Fruit fly (Drosophila melanogaster) whole organism, embryonic: Measurements from ENCODE around the gene ecd.
A peak's percentile ranks its signal among the peaks of the same experiment; 100 is the strongest.

ENCODE experiments used
- Awh ChIP-seq: fragments of 200-800 bp; sonication (Bioruptor generic); IDR thresholded peaks from 2 replicates; pipeline ENCODE4, ENCODE4 v1.3.6; 2022; ENCODE audit warnings: missing biosample characterization, missing genetic modification characterization
- BtbVII ChIP-seq: fragments of 200-800 bp; sonication (Bioruptor generic); optimal IDR thresholded peaks from 3 replicates; lab custom pipeline; 2017; ENCODE audit warnings: missing biosample characterization, mild to moderate bottlenecking, missing genetic modification characterization
- CG12071 ChIP-seq: fragments of 200-800 bp; sonication (Bioruptor generic); optimal IDR thresholded peaks from 3 replicates; lab custom pipeline; 2018; ENCODE audit warnings: missing biosample characterization, mild to moderate bottlenecking, missing genetic modification characterization
- CG12942 ChIP-seq: fragments of 200-800 bp; sonication (Bioruptor generic); optimal IDR thresholded peaks from 3 replicates; lab custom pipeline; 2016; ENCODE audit warnings: missing biosample characterization, missing genetic modification characterization
- CG13775 ChIP-seq: fragments of 200-800 bp; sonication (Bioruptor generic); optimal IDR thresholded peaks from 3 replicates; lab custom pipeline; 2017; ENCODE audit warnings: missing biosample characterization, mild to moderate bottlenecking, missing genetic modification characterization
- CG15011 ChIP-seq: fragments of 200-800 bp; sonication (Bioruptor generic); optimal IDR thresholded peaks from 3 replicates; lab custom pipeline; 2018; ENCODE audit warnings: missing biosample characterization, mild to moderate bottlenecking, missing genetic modification characterization
- CG18599 ChIP-seq: fragments of 200-800 bp; sonication (Bioruptor generic); optimal IDR thresholded peaks from 3 replicates; lab custom pipeline; 2017; ENCODE audit warnings: missing biosample characterization, missing genetic modification characterization, mild to moderate bottlenecking, moderate library complexity, missing genetic modification reagents
- CG2116 ChIP-seq: fragments of 200-800 bp; sonication (Bioruptor generic); optimal IDR thresholded peaks from 3 replicates; lab custom pipeline; 2018; ENCODE audit warnings: missing biosample characterization, mild to moderate bottlenecking, missing genetic modification characterization
- CG2120 ChIP-seq: fragments of 200-800 bp; sonication (Bioruptor generic); optimal IDR thresholded peaks from 3 replicates; lab custom pipeline; 2016; ENCODE audit warnings: missing biosample characterization, missing genetic modification characterization
- CG2129 ChIP-seq: fragments of 200-800 bp; sonication (Bioruptor generic); IDR thresholded peaks from 2 replicates; pipeline ENCODE4 v1.3.6; 2022; ENCODE audit warnings: missing biosample characterization, missing genetic modification characterization; ENCODE audit not compliant: partially characterized antibody
- CG3163 ChIP-seq: fragments of 200-800 bp; sonication (Bioruptor generic); optimal IDR thresholded peaks from 3 replicates; lab custom pipeline; 2016; ENCODE audit warnings: missing biosample characterization, missing genetic modification characterization
- CG3847 ChIP-seq: fragments of 200-800 bp; sonication (Bioruptor generic); IDR thresholded peaks from 2 replicates; pipeline ENCODE4 v1.3.6; 2022; ENCODE audit warnings: missing biosample characterization, missing genetic modification characterization
- CG5180 ChIP-seq: fragments of 200-800 bp; sonication (Bioruptor generic); optimal IDR thresholded peaks from 3 replicates; lab custom pipeline; 2017; ENCODE audit warnings: missing biosample characterization, missing genetic modification characterization, mild to moderate bottlenecking, moderate library complexity, missing genetic modification reagents
- CTCF ChIP-seq: fragments of 200-800 bp; sonication (Bioruptor generic); optimal IDR thresholded peaks from 2 replicates; lab custom pipeline; 2017; ENCODE audit warnings: missing biosample characterization, mild to moderate bottlenecking, missing genetic modification characterization, moderate library complexity
- Dp ChIP-seq: fragments of 200-800 bp; sonication (Bioruptor generic); optimal IDR thresholded peaks from 2 replicates; lab custom pipeline; 2018; ENCODE audit warnings: missing biosample characterization, mild to moderate bottlenecking, missing genetic modification characterization, moderate library complexity
- ERR ChIP-seq: fragments of 200-800 bp; sonication (Bioruptor generic); optimal IDR thresholded peaks from 2 replicates; lab custom pipeline; 2016; ENCODE audit warnings: missing biosample characterization, missing genetic modification characterization
- Eip74EF ChIP-seq, 2 experiments: fragments of 200-800 bp in 1 of 2; fragments of >200 bp in 1 of 2; sonication (Bioruptor generic) in 1 of 2; optimal IDR thresholded peaks; 2 replicates each; lab custom pipeline; 2017 to 2019; ENCODE audit warnings: missing biosample characterization in 2 of 2, missing genetic modification characterization in 2 of 2, mild to moderate bottlenecking in 1 of 2, moderate library complexity in 1 of 2
- Ets65A ChIP-seq: fragments of 200-800 bp; sonication (Bioruptor generic); peaks from one replicate; lab custom pipeline; 2016; ENCODE audit warnings: missing biosample characterization, missing genetic modification characterization
- Gug ChIP-seq: fragments of 200-800 bp; sonication (Bioruptor generic); IDR thresholded peaks from 4 replicates; pipeline ENCODE4 v1.3.6; 2022; ENCODE audit warnings: missing biosample characterization, missing genetic modification characterization
- Hand ChIP-seq: fragments of 200-800 bp; sonication (Bioruptor generic); optimal IDR thresholded peaks from 2 replicates; lab custom pipeline; 2017; ENCODE audit warnings: mild to moderate bottlenecking, missing biosample characterization, missing genetic modification reagents, missing genetic modification characterization
- HmgZ ChIP-seq: fragments of 200-800 bp; sonication (Bioruptor generic); optimal IDR thresholded peaks from 2 replicates; lab custom pipeline; 2018; ENCODE audit warnings: missing biosample characterization, mild to moderate bottlenecking, missing genetic modification characterization
- Hr3 ChIP-seq: fragments of 200-800 bp; sonication (Bioruptor generic); optimal IDR thresholded peaks from 3 replicates; lab custom pipeline; 2016; ENCODE audit warnings: missing biosample characterization, missing genetic modification characterization
- Hsf ChIP-seq: fragments of 200-800 bp; sonication (Bioruptor generic); optimal IDR thresholded peaks from 3 replicates; lab custom pipeline; 2016; ENCODE audit warnings: missing biosample characterization, missing genetic modification characterization
- Lhr ChIP-seq: fragments of 200-800 bp; sonication (Bioruptor generic); optimal IDR thresholded peaks from 3 replicates; lab custom pipeline; 2017; ENCODE audit warnings: mild to moderate bottlenecking, missing biosample characterization, missing genetic modification reagents, missing genetic modification characterization
- MTF-1 ChIP-seq: fragments of 200-800 bp; sonication (Bioruptor generic); optimal IDR thresholded peaks from 2 replicates; lab custom pipeline; 2018; ENCODE audit warnings: missing biosample characterization, mild to moderate bottlenecking, missing genetic modification characterization, borderline replicate concordance
- Mrtf ChIP-seq: fragments of 200-800 bp; sonication (Bioruptor generic); IDR thresholded peaks from 3 replicates; pipeline ENCODE4 v1.3.6; 2022; ENCODE audit warnings: missing biosample characterization, missing genetic modification characterization
- Opbp ChIP-seq: fragments of 200-800 bp; sonication (Bioruptor generic); IDR thresholded peaks from 3 replicates; pipeline ENCODE4 v1.3.6; 2022; ENCODE audit warnings: missing biosample characterization, missing genetic modification characterization; ENCODE audit not compliant: partially characterized antibody
- Sry-δ ChIP-seq: fragments of 200-800 bp; sonication (Bioruptor generic); optimal IDR thresholded peaks from 2 replicates; lab custom pipeline; 2016; ENCODE audit warnings: missing biosample characterization, missing genetic modification characterization
- TFAM ChIP-seq: fragments of 200-800 bp; sonication (Bioruptor generic); optimal IDR thresholded peaks from 2 replicates; lab custom pipeline; 2017; ENCODE audit warnings: missing biosample characterization, missing genetic modification characterization, inconsistent platforms
- ac ChIP-seq: fragments of 200-800 bp; sonication (Bioruptor generic); optimal IDR thresholded peaks from 3 replicates; lab custom pipeline; 2017; ENCODE audit warnings: missing biosample characterization, mild to moderate bottlenecking, missing genetic modification characterization
- ara ChIP-seq: fragments of 200-800 bp; sonication (Bioruptor generic); IDR thresholded peaks from 2 replicates; pipeline ENCODE4 v1.3.6; 2022; ENCODE audit warnings: missing biosample characterization, missing genetic modification characterization
- caup ChIP-seq: fragments of 200-800 bp; sonication (Bioruptor generic); optimal IDR thresholded peaks from 3 replicates; lab custom pipeline; 2017; ENCODE audit warnings: missing biosample characterization, mild to moderate bottlenecking, missing genetic modification characterization, moderate library complexity; ENCODE audit not compliant: severe bottlenecking
- chinmo ChIP-seq: fragments of 200-800 bp; sonication (Bioruptor generic); IDR thresholded peaks from 4 replicates; pipeline ENCODE4 v1.3.6; 2022; ENCODE audit warnings: missing biosample characterization, missing genetic modification characterization; ENCODE audit not compliant: partially characterized antibody
- ci ChIP-seq: fragments of 200-800 bp; sonication (Bioruptor generic); IDR thresholded peaks from 3 replicates; pipeline ENCODE4 v1.3.6; 2022; ENCODE audit warnings: missing biosample characterization, missing genetic modification characterization
- cwo ChIP-seq: fragments of 200-800 bp; sonication (Bioruptor generic); optimal IDR thresholded peaks from 3 replicates; lab custom pipeline; 2017; ENCODE audit warnings: missing biosample characterization, missing genetic modification characterization, mild to moderate bottlenecking, moderate library complexity, missing genetic modification reagents
- exex ChIP-seq: fragments of 200-800 bp; sonication (Bioruptor generic); optimal IDR thresholded peaks from 4 replicates; lab custom pipeline; 2018; ENCODE audit warnings: missing biosample characterization, mild to moderate bottlenecking, missing genetic modification characterization, moderate library complexity
- grn ChIP-seq: fragments of 200-800 bp; sonication (Bioruptor generic); optimal IDR thresholded peaks from 3 replicates; lab custom pipeline; 2017; ENCODE audit warnings: missing biosample characterization, missing genetic modification characterization
- org-1 ChIP-seq: fragments of 200-800 bp; sonication (Bioruptor generic); optimal IDR thresholded peaks from 2 replicates; lab custom pipeline; 2017; ENCODE audit warnings: missing biosample characterization, missing genetic modification characterization
- peb ChIP-seq: fragments of 200-800 bp; sonication (Bioruptor generic); IDR thresholded peaks from 2 replicates; pipeline ENCODE4 v1.3.6; 2022; ENCODE audit warnings: missing biosample characterization, missing genetic modification characterization
- sd ChIP-seq: fragments of 200-800 bp; sonication (Bioruptor generic); optimal IDR thresholded peaks from 3 replicates; lab custom pipeline; 2018; ENCODE audit warnings: missing biosample characterization, mild to moderate bottlenecking, missing genetic modification characterization, moderate library complexity
- tap ChIP-seq: fragments of 200-800 bp; optimal IDR thresholded peaks from 3 replicates; lab custom pipeline; 2019; ENCODE audit warnings: missing biosample characterization, mild to moderate bottlenecking, missing genetic modification characterization, moderate library complexity

Gene ecd

dm6 chr3L:2253962-2254662, 11.5 kb downstream of the ecd start (continued):
- no peak for TF ChIP-seq cwo (GFP tag; lab: Kevin White, UChicago)
- TF ChIP-seq Opbp (GFP tag; lab: Robert Waterston, UW), result no peak
- no peak for TF ChIP-seq CG2129 (GFP tag; lab: Robert Waterston, UW)
- TF ChIP-seq peb, result no peak
- peak; percentile 62 for TF ChIP-seq CG18599
- TF ChIP-seq CG3163 (GFP tag; lab: Kevin White, UChicago), result no peak
- no peak for TF ChIP-seq tap (tag; lab: Kevin White, UChicago)
- no peak for TF ChIP-seq Hand (GFP tag; lab: Kevin White, UChicago)
- TF ChIP-seq BtbVII (GFP tag; lab: Kevin White, UChicago), result no peak
- TF ChIP-seq CG12071 (GFP tag; lab: Kevin White, UChicago), result peak; percentile 50
- peak; percentile 24 for TF ChIP-seq grn
- peak; percentile 4 for TF ChIP-seq Ets65A (GFP tag; lab: Kevin White, UChicago)
- no peak for TF ChIP-seq Awh (GFP tag; lab: Robert Waterston, UW)
- TF ChIP-seq Eip74EF (GFP tag; optimal IDR thresholded peaks at IDR 0.05; lab: Kevin White, UChicago), result no peak
- no peak for TF ChIP-seq MTF-1 (GFP tag; lab: Kevin White, UChicago)
- TF ChIP-seq Sry-δ (GFP tag; lab: Kevin White, UChicago), result no peak
- no peak for TF ChIP-seq Lhr (GFP tag; lab: Kevin White, UChicago)
- no peak for TF ChIP-seq CG2116 (GFP tag; lab: Kevin White, UChicago)
- 0 out of 4 replicates have a peak, but pooled peaks have one; percentile 31 for TF ChIP-seq chinmo (GFP tag; lab: Robert Waterston, UW)
- no peak for TF ChIP-seq Dp (GFP tag; lab: Kevin White, UChicago)
- TF ChIP-seq CG2120 (GFP tag; lab: Kevin White, UChicago), result no peak
- no peak for TF ChIP-seq ara
- TF ChIP-seq Mrtf (GFP tag; lab: Robert Waterston, UW), result no peak
- no peak for TF ChIP-seq ERR
- no peak for TF ChIP-seq CG5180 (GFP tag; lab: Kevin White, UChicago)
- peak; percentile 34 for TF ChIP-seq caup (GFP tag; lab: Kevin White, UChicago)
- TF ChIP-seq HmgZ (tag; lab: Kevin White, UChicago), result no peak
- no peak for TF ChIP-seq Hr3 (GFP tag; lab: Kevin White, UChicago)
- no peak for TF ChIP-seq CTCF (GFP tag; lab: Kevin White, UChicago)
- no peak for TF ChIP-seq CG15011
- TF ChIP-seq sd (tag; lab: Kevin White, UChicago), result peak; percentile 86
- no peak for TF ChIP-seq TFAM
- TF ChIP-seq CG13775 (GFP tag; lab: Kevin White, UChicago), result no peak
- peak; percentile 25; the same call in 1 of the 3 replicates for TF ChIP-seq ci
- TF ChIP-seq Hsf (GFP tag; lab: Kevin White, UChicago), result no peak
- no peak for TF ChIP-seq CG3847
- TF ChIP-seq Gug (GFP tag; lab: Robert Waterston, UW), result no peak
- peak; percentile 61 for TF ChIP-seq exex
- no peak for TF ChIP-seq org-1 (GFP tag; lab: Kevin White, UChicago)
- TF ChIP-seq CG12942 (GFP tag; lab: Kevin White, UChicago), result no peak
- TF ChIP-seq ac, result no peak
- TF ChIP-seq, all 482 proteins: peak for 33
